Fruit fly (Drosophila melanogaster) whole organism, embryonic: Measurements from ENCODE around the gene PRL-1.

Source experiments
- ATbp ChIP-seq: fragments of 200-800 bp; sonication (Bioruptor generic); optimal IDR thresholded peaks from 2 replicates; lab custom pipeline; 2017; ENCODE audit warnings: missing biosample characterization, mild to moderate bottlenecking, missing genetic modification characterization, missing genetic modification reagents
- Abd-B ChIP-seq: fragments of 200-800 bp; sonication (Bioruptor generic); optimal IDR thresholded peaks from 2 replicates; lab custom pipeline; 2018; ENCODE audit warnings: missing biosample characterization, mild to moderate bottlenecking, missing genetic modification characterization, moderate library complexity
- BEAF-32 ChIP-seq: fragments of 200-800 bp; sonication (Bioruptor generic); optimal IDR thresholded peaks from 3 replicates; lab custom pipeline; 2017; ENCODE audit warnings: missing biosample characterization, missing genetic modification characterization, mild to moderate bottlenecking, moderate library complexity, missing genetic modification reagents
- CG10274 ChIP-seq: fragments of 200-800 bp; sonication (Bioruptor generic); optimal IDR thresholded peaks from 3 replicates; lab custom pipeline; 2017; ENCODE audit warnings: missing biosample characterization, mild to moderate bottlenecking, missing genetic modification characterization
- CG10321 ChIP-seq: fragments of 200-800 bp; sonication (Bioruptor generic); IDR thresholded peaks from 2 replicates; pipeline ENCODE4 v1.3.6; 2022; ENCODE audit warnings: missing biosample characterization, missing genetic modification characterization
- CG10431 ChIP-seq: fragments of 200-800 bp; sonication (Bioruptor generic); optimal IDR thresholded peaks from 3 replicates; lab custom pipeline; 2018; ENCODE audit warnings: missing biosample characterization, mild to moderate bottlenecking, missing genetic modification characterization
- CG12659 ChIP-seq: fragments of 200-800 bp; sonication (Bioruptor generic); optimal IDR thresholded peaks from 3 replicates; lab custom pipeline; 2017; ENCODE audit warnings: mild to moderate bottlenecking, missing biosample characterization, missing genetic modification reagents, missing genetic modification characterization
- CG13287 ChIP-seq: fragments of 200-800 bp; sonication (Bioruptor generic); IDR thresholded peaks from 2 replicates; pipeline ENCODE4 v1.3.6; 2022; ENCODE audit warnings: missing biosample characterization, missing genetic modification characterization; ENCODE audit not compliant: partially characterized antibody
- CG13775 ChIP-seq: fragments of 200-800 bp; sonication (Bioruptor generic); optimal IDR thresholded peaks from 3 replicates; lab custom pipeline; 2017; ENCODE audit warnings: missing biosample characterization, mild to moderate bottlenecking, missing genetic modification characterization
- CG18011 ChIP-seq: fragments of 200-800 bp; sonication (Bioruptor generic); optimal IDR thresholded peaks from 2 replicates; lab custom pipeline; 2017; ENCODE audit warnings: missing biosample characterization, missing genetic modification characterization, mild to moderate bottlenecking, moderate library complexity, missing genotype
- CG18599 ChIP-seq: fragments of 200-800 bp; sonication (Bioruptor generic); optimal IDR thresholded peaks from 3 replicates; lab custom pipeline; 2017; ENCODE audit warnings: missing biosample characterization, missing genetic modification characterization, mild to moderate bottlenecking, moderate library complexity, missing genetic modification reagents
- CG30020 ChIP-seq: fragments of 200-800 bp; optimal IDR thresholded peaks from 2 replicates; lab custom pipeline; 2019; ENCODE audit warnings: missing biosample characterization, mild to moderate bottlenecking, missing genetic modification characterization, moderate library complexity
- CG3281 ChIP-seq: fragments of 200-800 bp; sonication (Bioruptor generic); optimal IDR thresholded peaks from 3 replicates; lab custom pipeline; 2017; ENCODE audit warnings: missing biosample characterization, mild to moderate bottlenecking, missing genetic modification characterization
- CG34422 ChIP-seq: fragments of 200-800 bp; sonication (Bioruptor generic); IDR thresholded peaks from 3 replicates; pipeline ENCODE4 v1.3.6; 2022; ENCODE audit warnings: missing biosample characterization, missing genetic modification characterization
- CG6791 ChIP-seq: fragments of 200-800 bp; sonication (Bioruptor generic); IDR thresholded peaks from 3 replicates; pipeline ENCODE4 v1.3.6; 2022; ENCODE audit warnings: missing biosample characterization, missing genetic modification characterization; ENCODE audit not compliant: partially characterized antibody
- CG7357 ChIP-seq: fragments of 200-800 bp; sonication (Bioruptor generic); IDR thresholded peaks from 3 replicates; pipeline ENCODE4 v1.3.6; 2022; ENCODE audit warnings: missing biosample characterization, missing genetic modification characterization
- CG9727 ChIP-seq: fragments of 200-800 bp; sonication (Bioruptor generic); optimal IDR thresholded peaks from 3 replicates; lab custom pipeline; 2017; ENCODE audit warnings: missing biosample characterization, mild to moderate bottlenecking, missing genetic modification characterization
- CTCF ChIP-seq: fragments of 200-800 bp; sonication (Bioruptor generic); optimal IDR thresholded peaks from 2 replicates; lab custom pipeline; 2017; ENCODE audit warnings: missing biosample characterization, mild to moderate bottlenecking, missing genetic modification characterization, moderate library complexity
- Dek ChIP-seq: fragments of 200-800 bp; sonication (Bioruptor generic); optimal IDR thresholded peaks from 3 replicates; lab custom pipeline; 2019; ENCODE audit warnings: missing biosample characterization, mild to moderate bottlenecking, missing genetic modification characterization, moderate library complexity
- Dip2 ChIP-seq: fragments of 200-800 bp; sonication (Bioruptor generic); IDR thresholded peaks from 2 replicates; pipeline ENCODE4 v1.3.6; 2022; ENCODE audit warnings: missing biosample characterization, missing genetic modification characterization
- Dip3 ChIP-seq: fragments of 200-800 bp; sonication (Bioruptor generic); optimal IDR thresholded peaks from 3 replicates; lab custom pipeline; 2016; ENCODE audit warnings: missing biosample characterization, missing genetic modification characterization
- E2f1 ChIP-seq: fragments of 200-800 bp; sonication (Bioruptor generic); IDR thresholded peaks from 2 replicates; pipeline ENCODE4 v1.3.6; 2022; ENCODE audit warnings: missing biosample characterization, missing genetic modification characterization
- Ets97D ChIP-seq: fragments of 200-800 bp; sonication (Bioruptor generic); optimal IDR thresholded peaks from 3 replicates; lab custom pipeline; 2016; ENCODE audit warnings: missing biosample characterization, missing genetic modification characterization
- HLH54F ChIP-seq: fragments of 200-800 bp; sonication (Bioruptor generic); optimal IDR thresholded peaks from 3 replicates; lab custom pipeline; 2016; ENCODE audit warnings: missing biosample characterization, missing genetic modification characterization
- HLHmδ ChIP-seq: fragments of 200-800 bp; sonication (Bioruptor generic); optimal IDR thresholded peaks from 2 replicates; lab custom pipeline; 2018; ENCODE audit warnings: missing biosample characterization, mild to moderate bottlenecking, missing genetic modification characterization, moderate library complexity
- Nf-YC ChIP-seq: fragments of 200-800 bp; optimal IDR thresholded peaks from 3 replicates; lab custom pipeline; 2019; ENCODE audit warnings: missing biosample characterization, mild to moderate bottlenecking, missing genetic modification characterization, moderate library complexity
- Optix ChIP-seq: fragments of 200-800 bp; sonication (Bioruptor generic); IDR thresholded peaks from 3 replicates; pipeline ENCODE4 v1.3.6; 2022; ENCODE audit warnings: missing biosample characterization, missing genetic modification characterization
- Trl ChIP-seq, 3 experiments: fragments of >200 bp in 2 of 3; fragments of 200-800 bp in 1 of 3; sonication (Bioruptor generic) in 1 of 3; optimal IDR thresholded peaks; 2 replicates in 1 of 3; 3 replicates in 2 of 3; lab custom pipeline; 2016 to 2017; ENCODE audit warnings: missing biosample characterization in 1 of 3, missing genetic modification characterization in 1 of 3
- Usf ChIP-seq: fragments of 200-800 bp; sonication (Bioruptor generic); optimal IDR thresholded peaks from 2 replicates; lab custom pipeline; 2017; ENCODE audit warnings: missing genotype, missing biosample characterization, missing genetic modification characterization
- bbx ChIP-seq: fragments of 200-800 bp; sonication (Bioruptor generic); IDR thresholded peaks from 2 replicates; pipeline ENCODE4 v1.3.6; 2022; ENCODE audit warnings: missing biosample characterization, missing genetic modification characterization; ENCODE audit not compliant: partially characterized antibody
- chinmo ChIP-seq: fragments of 200-800 bp; sonication (Bioruptor generic); IDR thresholded peaks from 4 replicates; pipeline ENCODE4 v1.3.6; 2022; ENCODE audit warnings: missing biosample characterization, missing genetic modification characterization; ENCODE audit not compliant: partially characterized antibody
- chm ChIP-seq: fragments of 200-800 bp; sonication (Bioruptor generic); IDR thresholded peaks from 2 replicates; pipeline ENCODE4 v1.3.6; 2022; ENCODE audit warnings: missing biosample characterization, missing genetic modification characterization
- crc ChIP-seq: fragments of 200-800 bp; sonication (Bioruptor generic); optimal IDR thresholded peaks from 2 replicates; lab custom pipeline; 2016; ENCODE audit warnings: missing biosample characterization, missing genetic modification characterization
- crp ChIP-seq, 2 experiments: fragments of 200-800 bp; sonication (Bioruptor generic); optimal IDR thresholded peaks; 2 replicates in 1 of 2; 3 replicates in 1 of 2; lab custom pipeline; 2017; ENCODE audit warnings: missing biosample characterization in 2 of 2, missing genetic modification characterization in 2 of 2, mild to moderate bottlenecking in 1 of 2, moderate library complexity in 1 of 2
- danr ChIP-seq: fragments of 200-800 bp; sonication (Bioruptor generic); IDR thresholded peaks from 2 replicates; pipeline ENCODE4 v1.3.6; 2022; ENCODE audit warnings: missing biosample characterization, missing genetic modification characterization
- fd102C ChIP-seq: fragments of 200-800 bp; sonication (Bioruptor generic); optimal IDR thresholded peaks from 2 replicates; lab custom pipeline; 2018; ENCODE audit warnings: missing biosample characterization, mild to moderate bottlenecking, missing genetic modification characterization, moderate library complexity
- hth ChIP-seq: fragments of >200 bp; optimal IDR thresholded peaks from 2 replicates; lab custom pipeline; 2017; ENCODE audit warnings: inconsistent platforms
- jigr1 ChIP-seq: fragments of 200-800 bp; sonication (Bioruptor generic); IDR thresholded peaks from 3 replicates; pipeline ENCODE4 v1.3.6; 2022; ENCODE audit warnings: missing biosample characterization, missing genetic modification characterization
- lab ChIP-seq: fragments of 200-800 bp; sonication (Bioruptor generic); optimal IDR thresholded peaks from 3 replicates; lab custom pipeline; 2017; ENCODE audit warnings: missing biosample characterization, missing genetic modification characterization, mild to moderate bottlenecking, moderate library complexity, missing genetic modification reagents
- mam ChIP-seq: fragments of 200-800 bp; sonication (Bioruptor generic); optimal IDR thresholded peaks from 3 replicates; lab custom pipeline; 2016; ENCODE audit warnings: missing biosample characterization, missing genetic modification characterization
- nau ChIP-seq: fragments of 200-800 bp; sonication (Bioruptor generic); optimal IDR thresholded peaks from 3 replicates; lab custom pipeline; 2017; ENCODE audit warnings: missing biosample characterization, mild to moderate bottlenecking, missing genetic modification characterization, missing genetic modification reagents
- nom ChIP-seq: fragments of 200-800 bp; sonication (Bioruptor generic); optimal IDR thresholded peaks from 2 replicates; lab custom pipeline; 2017; ENCODE audit warnings: missing biosample characterization, missing genetic modification characterization, mild to moderate bottlenecking, moderate library complexity, missing genetic modification reagents
- pan ChIP-seq, 4 experiments: fragments of >200 bp in 3 of 4; fragments of 200-800 bp in 1 of 4; sonication (Bioruptor generic) in 1 of 4; optimal IDR thresholded peaks in 3 of 4; IDR thresholded peaks in 1 of 4; 2 replicates each; pipeline versions ENCODE4 v1.3.6 to Lab custom; 2017 to 2022; ENCODE audit warnings: missing biosample characterization in 2 of 4, missing genetic modification characterization in 2 of 4, mixed read lengths in 1 of 4
- tgo ChIP-seq: fragments of 200-800 bp; sonication (Bioruptor generic); IDR thresholded peaks from 3 replicates; pipeline ENCODE4 v1.3.6; 2022; ENCODE audit warnings: missing biosample characterization, missing genetic modification characterization
- wdn ChIP-seq: fragments of 200-800 bp; sonication (Bioruptor generic); IDR thresholded peaks from 2 replicates; pipeline ENCODE4 v1.3.6; 2022; ENCODE audit warnings: missing biosample characterization, missing genetic modification characterization
- zen2 ChIP-seq: fragments of 200-800 bp; sonication (Bioruptor generic); IDR thresholded peaks from 3 replicates; pipeline ENCODE4 v1.3.6; 2022; ENCODE audit warnings: missing biosample characterization, missing genetic modification characterization; ENCODE audit not compliant: partially characterized antibody
- zfh1 ChIP-seq: fragments of 200-800 bp; sonication (Bioruptor generic); IDR thresholded peaks from 3 replicates; pipeline ENCODE4 v1.3.6; 2022; ENCODE audit warnings: missing biosample characterization, missing genetic modification characterization

PRL-1 gene

dm6 chr2L:16269232-16270134, 12.1 kb upstream of the PRL-1 start (continued):
- TF ChIP-seq CG30020: peak; percentile 35
- TF ChIP-seq hth (lab: Kevin White, UChicago): no peak
- peak; percentile 73 for TF ChIP-seq Nf-YC (tag; lab: Kevin White, UChicago)
- TF ChIP-seq nau (GFP tag; lab: Kevin White, UChicago): peak; percentile 93
- TF ChIP-seq CG13287 (GFP tag; lab: Robert Waterston, UW): no peak
- peak; percentile 93 for TF ChIP-seq CG3281
- TF ChIP-seq CG9727 (GFP tag; lab: Kevin White, UChicago): peak; percentile 72
- peak; percentile 92 for TF ChIP-seq HLHmδ (GFP tag; lab: Kevin White, UChicago)
- peak; percentile 49 for TF ChIP-seq Dek
- TF ChIP-seq CG12659 (GFP tag; lab: Kevin White, UChicago): peak; percentile 83
- TF ChIP-seq CG10274 (GFP tag; lab: Kevin White, UChicago): peak; percentile 68
- peak; percentile 88 for TF ChIP-seq nom (GFP tag; lab: Kevin White, UChicago)
- peak; percentile 51 for TF ChIP-seq CTCF
- TF ChIP-seq Optix: no peak
- no peak for TF ChIP-seq chm (GFP tag; lab: Robert Waterston, UW)
- peak; percentile 98 for TF ChIP-seq Ets97D (GFP tag; lab: Kevin White, UChicago)
- no peak for TF ChIP-seq chinmo
- peak; percentile 96 for TF ChIP-seq lab (GFP tag; lab: Kevin White, UChicago)
- peak; percentile 93 for TF ChIP-seq CG10431 (GFP tag; lab: Kevin White, UChicago)
- TF ChIP-seq CG18011 (GFP tag; lab: Kevin White, UChicago): peak; percentile 49
- peak; percentile 53 for TF ChIP-seq CG13775
- no peak for TF ChIP-seq jigr1
- TF ChIP-seq fd102C (GFP tag; lab: Kevin White, UChicago): no peak
- TF ChIP-seq crc (GFP tag; lab: Kevin White, UChicago): no peak
- peak; percentile 94 to 100 for TF ChIP-seq Trl (optimal IDR thresholded peaks at IDR 0.05; lab: Kevin White, UChicago)
- peak; percentile 82 for TF ChIP-seq Trl (GFP tag; optimal IDR thresholded peaks at IDR 0.05; lab: Kevin White, UChicago)
- peak; percentile 90 for TF ChIP-seq ATbp (GFP tag; lab: Kevin White, UChicago)
- no peak for TF ChIP-seq E2f1 (GFP tag; lab: Robert Waterston, UW)
- no peak for TF ChIP-seq CG34422
- TF ChIP-seq Usf: no peak
- TF ChIP-seq Dip2 (GFP tag; lab: Robert Waterston, UW): no peak
- peak; percentile 90 for TF ChIP-seq CG18599 (GFP tag; lab: Kevin White, UChicago)
- no peak for TF ChIP-seq CG10321
- no peak for TF ChIP-seq CG6791 (GFP tag; lab: Robert Waterston, UW)
- no peak for TF ChIP-seq CG7357 (GFP tag; lab: Robert Waterston, UW)
- peak; percentile 11 to 89 for TF ChIP-seq crp (GFP tag; optimal IDR thresholded peaks at IDR 0.05; lab: Kevin White, UChicago)
- no peak for TF ChIP-seq wdn (GFP tag; lab: Robert Waterston, UW)
- TF ChIP-seq bbx: no peak
- no peak for TF ChIP-seq Abd-B
- no peak for TF ChIP-seq zfh1 (GFP tag; lab: Robert Waterston, UW)
- no peak for TF ChIP-seq mam (GFP tag; lab: Kevin White, UChicago)
- TF ChIP-seq danr: no peak
- no peak for TF ChIP-seq BEAF-32 (GFP tag; lab: Kevin White, UChicago)
- no peak for TF ChIP-seq zen2 (GFP tag; lab: Robert Waterston, UW)
- TF ChIP-seq HLH54F: no peak
- TF ChIP-seq pan (optimal IDR thresholded peaks at IDR 0.05; lab: Kevin White, UChicago): no peak
- no peak for TF ChIP-seq pan (GFP tag; optimal IDR thresholded peaks at IDR 0.05 in 1 of 2, IDR thresholded peaks at IDR 0.05 in 1 of 2)
- TF ChIP-seq tgo (GFP tag; lab: Robert Waterston, UW): no peak
- no peak for TF ChIP-seq Dip3 (GFP tag; lab: Kevin White, UChicago)
